Worm (Caenorhabditis elegans) whole organism, mixed stage, embryonic: ENCODE data around the gene sor-3.

Experiments
- nhr-237 ChIP-seq: fragments of 150-350 bp; optimal IDR thresholded peaks from 2 replicates; lab custom pipeline; 2014; ENCODE audit warnings: missing biosample characterization, missing genetic modification characterization
- snpc-4 ChIP-seq: fragments of 150-350 bp; optimal IDR thresholded peaks from 2 replicates; lab custom pipeline; 2014; ENCODE audit warnings: missing biosample characterization, missing genetic modification characterization

DNA sequence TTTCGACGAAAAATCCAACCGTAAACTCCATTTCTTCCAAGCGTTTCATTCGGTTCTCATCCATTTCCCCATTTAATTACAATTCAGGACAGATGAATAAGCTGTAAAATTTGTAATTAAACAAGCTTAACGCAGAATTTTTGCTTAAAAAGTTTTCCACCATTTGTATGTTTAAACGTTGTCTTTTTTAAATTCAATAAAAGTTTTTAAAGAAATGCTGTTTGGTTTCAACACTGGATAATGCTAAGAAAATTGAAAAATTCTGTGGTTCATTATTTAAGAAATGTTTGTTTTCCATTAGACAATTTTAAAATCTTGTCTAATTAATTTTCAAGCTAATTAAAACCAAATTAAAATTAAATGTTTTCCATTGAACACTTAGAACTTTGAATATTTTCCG is 27.1 kb downstream of the sor-3 start, which contains the start of gene R04A9.3:
- no peak for TF ChIP-seq nhr-237 (tag; lab: Kevin White, UChicago)
- no peak for TF ChIP-seq snpc-4
